Worm (Caenorhabditis elegans): ENCODE results near the gene C08F8.15.

C08F8.15 gene

DNA sequence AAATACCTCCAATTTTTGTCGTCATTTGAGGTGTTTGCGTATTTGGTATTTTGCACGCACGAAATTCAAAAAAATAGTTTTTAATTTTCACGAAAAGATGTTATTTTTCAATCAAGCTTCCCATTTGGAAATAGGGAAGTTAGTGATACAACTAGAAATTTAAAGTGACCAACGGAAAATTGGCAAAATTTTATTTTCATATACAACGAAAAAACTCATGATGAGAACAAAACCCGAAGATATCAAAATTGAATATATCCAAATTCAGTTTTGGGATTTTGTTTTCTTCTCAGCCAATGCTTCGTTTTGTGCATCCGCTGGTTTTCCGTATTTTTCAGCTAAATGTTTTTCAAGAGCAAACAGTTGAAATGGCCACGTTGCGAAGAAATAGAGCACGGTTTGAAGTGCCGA lies 14.7 kb downstream of the C08F8.15 start:
- no peak for TF ChIP-seq crh-2 (tag; optimal IDR thresholded peaks at IDR 0.05)
- no peak for TF ChIP-seq dmd-4 (tag; optimal IDR thresholded peaks at IDR 0.05)
- TF ChIP-seq nhr-11 (tag; optimal IDR thresholded peaks at IDR 0.05): no peak
- no peak for TF ChIP-seq ceh-16 (tag; optimal IDR thresholded peaks at IDR 0.05)
- TF ChIP-seq C34F6.9 (tag; optimal IDR thresholded peaks at IDR 0.05): no peak
- no peak for TF ChIP-seq nhr-10 (tag; optimal IDR thresholded peaks at IDR 0.05)

- TF ChIP-seq alr-1 (tag; optimal IDR thresholded peaks at IDR 0.05): no peak
- TF ChIP-seq gmeb-1 (tag; optimal IDR thresholded peaks at IDR 0.05): no peak
- no peak for TF ChIP-seq mab-5 (tag; optimal IDR thresholded peaks at IDR 0.05)
- no peak for TF ChIP-seq ama-1 (optimal IDR thresholded peaks at IDR 0.05)
- TF ChIP-seq lin-13 (GFP tag; optimal IDR thresholded peaks at IDR 0.05): no peak
- TF ChIP-seq nhr-12 (tag; optimal IDR thresholded peaks at IDR 0.05): no peak
Measured at ce11 chrIV:11143228-11143444, 17.5 kb downstream of the C08F8.15 start, which contains the start of gene F01G4.4. F01G4.4 (plus strand) TSS chrIV:11143345.

ce11 chrIV:11142314-11143227 lies 18.0 kb downstream of the C08F8.15 start, which contains the start of gene skih-2:
skih-2 (minus strand) TSS chrIV:11142364.
- TF ChIP-seq gmeb-1 (tag; optimal IDR thresholded peaks at IDR 0.05) (peak; percentile 92), nhr-25 (tag; optimal IDR thresholded peaks at IDR 0.05) (peak; percentile 5), unc-55 (GFP tag; optimal IDR thresholded peaks at IDR 0.05) (peak; percentile 78), lsy-2 (tag; optimal IDR thresholded peaks at IDR 0.05) (peak; percentile 14 to 80), mbf-1 (tag; optimal IDR thresholded peaks at IDR 0.05) (no peak), alr-1 (tag; optimal IDR thresholded peaks at IDR 0.05) (no peak), C34F6.9 (tag; optimal IDR thresholded peaks at IDR 0.05) (peak; percentile 79), crh-2 (tag; optimal IDR thresholded peaks at IDR 0.05) (peak; percentile 6), lin-13 (GFP tag; optimal IDR thresholded peaks at IDR 0.05) (peak; percentile 29), ama-1 (optimal IDR thresholded peaks at IDR 0.05) (no peak)

ce11 chrIV:11131268-11131667 lies 29.3 kb downstream of the C08F8.15 start, which contains the start of gene ard-1:
ard-1 (plus strand) TSS chrIV:11131279.
- no peak for TF ChIP-seq peb-1 (tag; optimal IDR thresholded peaks at IDR 0.05)
- TF ChIP-seq nhr-129 (tag; optimal IDR thresholded peaks at IDR 0.05): no peak
- TF ChIP-seq nhr-6 (tag; optimal IDR thresholded peaks at IDR 0.05): no peak
- TF ChIP-seq nhr-12 (tag; optimal IDR thresholded peaks at IDR 0.05): no peak
- TF ChIP-seq gmeb-1 (tag; optimal IDR thresholded peaks at IDR 0.05): no peak
- TF ChIP-seq elt-3 (tag; optimal IDR thresholded peaks at IDR 0.05): no peak
- no peak for TF ChIP-seq nhr-77 (tag; optimal IDR thresholded peaks at IDR 0.05)
- no peak for TF ChIP-seq dmd-4 (tag; optimal IDR thresholded peaks at IDR 0.05)
- no peak for TF ChIP-seq egl-27 (tag; optimal IDR thresholded peaks at IDR 0.05)
- no peak for TF ChIP-seq unc-62 (GFP tag; optimal IDR thresholded peaks at IDR 0.05)
- TF ChIP-seq fos-1 (tag; optimal IDR thresholded peaks at IDR 0.05): no peak
- TF ChIP-seq ceh-82 (tag; optimal IDR thresholded peaks at IDR 0.05): no peak
- no peak for TF ChIP-seq crh-2 (tag; optimal IDR thresholded peaks at IDR 0.05)
- TF ChIP-seq nhr-10 (tag; optimal IDR thresholded peaks at IDR 0.05): no peak
- TF ChIP-seq sma-9 (GFP tag; optimal IDR thresholded peaks at IDR 0.05): no peak
- TF ChIP-seq sma-9 (tag; optimal IDR thresholded peaks at IDR 0.05): no peak
- TF ChIP-seq ztf-4 (tag; optimal IDR thresholded peaks at IDR 0.05): no peak
- TF ChIP-seq R02D3.7 (tag; optimal IDR thresholded peaks at IDR 0.05): no peak
- no peak for TF ChIP-seq mdl-1 (tag; optimal IDR thresholded peaks at IDR 0.05)

DNA sequence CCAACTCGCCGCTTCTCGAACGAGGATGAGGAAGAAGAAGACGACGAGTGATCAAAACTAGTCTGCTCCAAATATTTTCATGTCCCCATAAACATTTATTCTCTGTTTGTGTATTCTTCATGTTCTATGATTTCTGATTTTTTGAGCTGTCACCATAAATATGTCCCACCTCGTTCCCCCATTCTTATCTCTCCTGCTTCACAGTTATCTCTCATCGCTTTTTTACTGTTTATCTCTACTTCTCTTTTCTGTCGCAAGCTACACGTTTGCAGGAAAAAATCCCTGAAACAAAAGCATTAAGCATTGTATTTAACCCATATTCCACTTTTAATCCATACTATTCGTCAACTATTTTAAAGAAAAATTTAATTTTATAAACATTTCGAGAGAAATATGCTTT lies 29.8 kb downstream of the C08F8.15 start:
- TF ChIP-seq fos-1 (tag; optimal IDR thresholded peaks at IDR 0.05): peak; percentile 8
- TF ChIP-seq nhr-129 (tag; optimal IDR thresholded peaks at IDR 0.05): peak; percentile 9
- no peak for TF ChIP-seq nhr-6 (tag; optimal IDR thresholded peaks at IDR 0.05)
- TF ChIP-seq lsy-2 (tag; optimal IDR thresholded peaks at IDR 0.05): peak in 1 of 2 experiments; percentile 16
- TF ChIP-seq unc-55 (GFP tag; optimal IDR thresholded peaks at IDR 0.05): peak; percentile 51
- no peak for TF ChIP-seq lin-11 (tag; optimal IDR thresholded peaks at IDR 0.05)
- TF ChIP-seq ztf-1 (GFP tag; conservative IDR thresholded peaks at IDR 0.05): no peak

- TF ChIP-seq ama-1 (optimal IDR thresholded peaks at IDR 0.05) (no peak), C34F6.9 (tag; optimal IDR thresholded peaks at IDR 0.05) (no peak), peb-1 (tag; optimal IDR thresholded peaks at IDR 0.05) (no peak), egl-27 (tag; optimal IDR thresholded peaks at IDR 0.05) (no peak), ztf-4 (tag; optimal IDR thresholded peaks at IDR 0.05) (no peak), mdl-1 (tag; optimal IDR thresholded peaks at IDR 0.05) (no peak), sma-3 (GFP tag; optimal IDR thresholded peaks at IDR 0.05) (no peak), ceh-82 (tag; optimal IDR thresholded peaks at IDR 0.05) (no peak), fos-1 (tag; optimal IDR thresholded peaks at IDR 0.05) (no peak), nhr-21 (tag; optimal IDR thresholded peaks at IDR 0.05) (no peak), Y55F3AM.14 (GFP tag; optimal IDR thresholded peaks at IDR 0.05) (no peak), elt-1 (tag; optimal IDR thresholded peaks at IDR 0.05) (no peak), elt-3 (tag; optimal IDR thresholded peaks at IDR 0.05) (no peak), nhr-6 (tag; optimal IDR thresholded peaks at IDR 0.05) (no peak)
Measured at ce11 chrIV:11126028-11126427, 34.6 kb downstream of the C08F8.15 start.
